Fruit fly (Drosophila melanogaster): ENCODE results near the gene Wnt4.

- TF ChIP-seq Sin3A (optimal IDR thresholded peaks at IDR 0.05) = no peak
- TF ChIP-seq Myc (optimal IDR thresholded peaks at IDR 0.05) = no peak
- TF ChIP-seq insv (optimal IDR thresholded peaks at IDR 0.05) = no peak
These were observed 26.3 kb upstream of the Wnt4 start for dm6 chr2L:7303256-7303655.

All from Kc167 (cell line).